Worm (Caenorhabditis elegans) whole organism, L1 larva: ENCODE results near the gene T22B7.3.

Source experiments
- Y116A8C.19 ChIP-seq: sonication (generic microtip); optimal IDR thresholded peaks from 2 replicates; lab custom pipeline; 2016; ENCODE audit warnings: missing compliant biosample characterization, missing genetic modification characterization, borderline replicate concordance
- ceh-88 ChIP-seq: fragments of 200-800 bp; sonication (Bioruptor generic); IDR thresholded peaks from 2 replicates; pipeline ENCODE4 v1.3.6; 2022; ENCODE audit warnings: missing genetic modification characterization, missing compliant biosample characterization
- ces-1 ChIP-seq: fragments of 150-350 bp; optimal IDR thresholded peaks from 2 replicates; lab custom pipeline; 2014; ENCODE audit warnings: missing biosample characterization, missing genetic modification reagents, missing genetic modification characterization
- egl-27 ChIP-seq, 2 experiments: fragments of 150-350 bp in 1 of 2; sonication (generic microtip); optimal IDR thresholded peaks; 3 replicates each; lab custom pipeline; 2017 to 2018; ENCODE audit warnings: missing biosample characterization in 2 of 2, missing genetic modification characterization in 2 of 2, missing genetic modification reagents in 2 of 2
- ets-5 ChIP-seq: fragments of 200-800 bp; sonication (Bioruptor generic); IDR thresholded peaks from 2 replicates; pipeline ENCODE4 v1.3.6; 2022; ENCODE audit warnings: missing genetic modification characterization, missing compliant biosample characterization
- jun-1 ChIP-seq: fragments of 150-350 bp; optimal IDR thresholded peaks from 2 replicates; lab custom pipeline; 2014; ENCODE audit warnings: missing biosample characterization, missing genetic modification reagents, missing genetic modification characterization
- pax-3 ChIP-seq: fragments of 200-800 bp; sonication (Bioruptor generic); optimal IDR thresholded peaks from 2 replicates; lab custom pipeline; 2018; ENCODE audit warnings: mild to moderate bottlenecking, missing genetic modification characterization, moderate library complexity, missing compliant biosample characterization

ce11 chrX:5697208-5697607, 50.0 kb downstream of the T22B7.3 start, which contains the start of gene W01C8.5:
- TF ChIP-seq Y116A8C.19 (tag; lab: Kevin White, UChicago) (no peak), pax-3 (tag; lab: Kevin White, UChicago) (no peak), ces-1 (no peak), jun-1 (tag; lab: Kevin White, UChicago) (no peak), egl-27 (tag; optimal IDR thresholded peaks at IDR 0.05; lab: Kevin White, UChicago) (no peak), ets-5 (GFP tag; lab: Robert Waterston, UW) (no peak), ceh-88 (GFP tag; lab: Robert Waterston, UW) (no peak)
